Worm (Caenorhabditis elegans): Measurements from ENCODE around the gene ttr-59.

The ttr-59 gene

ce11 chrX:7369770-7370169 lies 40.2 kb downstream of the ttr-59 start (continued):
- TF ChIP-seq bed-2 (GFP tag; IDR thresholded peaks at IDR 0.05), result no peak
- TF ChIP-seq athp-1 (tag; optimal IDR thresholded peaks at IDR 0.05), result no peak
- TF ChIP-seq ztf-6 (GFP tag; IDR thresholded peaks at IDR 0.05), result no peak
- no peak for TF ChIP-seq ZK185.1 (tag; optimal IDR thresholded peaks at IDR 0.05; ENCODE audit: poor library complexity, severe bottlenecking)
- TF ChIP-seq lin-40 (tag; optimal IDR thresholded peaks at IDR 0.05), result no peak

ce11 chrX:7371945-7372344 lies 42.3 kb downstream of the ttr-59 start:
- TF ChIP-seq B0019.2 (GFP tag; conservative IDR thresholded peaks at IDR 0.05) (no peak), him-1 (tag; optimal IDR thresholded peaks at IDR 0.05) (no peak), K12H6.12 (tag; optimal IDR thresholded peaks at IDR 0.05) (no peak), Y53G8AR.9 (GFP tag; conservative IDR thresholded peaks at IDR 0.05) (no peak), ztf-26 (tag; optimal IDR thresholded peaks at IDR 0.05) (no peak)

- TF ChIP-seq sea-2 (GFP tag; IDR thresholded peaks at IDR 0.05) (no peak), mel-28 (tag; optimal IDR thresholded peaks at IDR 0.05; ENCODE audit: borderline replicate concordance) (no peak), lin-26 (GFP tag; IDR thresholded peaks at IDR 0.05) (no peak), attf-3 (GFP tag; conservative IDR thresholded peaks at IDR 0.05) (no peak)
Observed at ce11 chrX:7376941-7377340, 47.3 kb downstream of the ttr-59 start, which contains the start of gene npr-8. Gene npr-8, plus strand, starts transcription at chrX:7377302.

- no peak for TF ChIP-seq madf-8 (GFP tag; conservative IDR thresholded peaks at IDR 0.05)
- no peak for TF ChIP-seq efl-1 (GFP tag; optimal IDR thresholded peaks at IDR 0.05)
- no peak for TF ChIP-seq ceh-40 (GFP tag; IDR thresholded peaks at IDR 0.05)
- TF ChIP-seq egrh-3 (GFP tag; IDR thresholded peaks at IDR 0.05), result no peak
- TF ChIP-seq madf-3 (GFP tag; IDR thresholded peaks at IDR 0.05), result 0 out of 2 replicates have a peak, but pooled peaks have one; percentile 44
- no peak for TF ChIP-seq xnd-1 (tag; optimal IDR thresholded peaks at IDR 0.05)
- no peak for TF ChIP-seq bed-2 (GFP tag; IDR thresholded peaks at IDR 0.05)
- TF ChIP-seq F39B2.1 (GFP tag; IDR thresholded peaks at IDR 0.05), result no peak
- no peak for TF ChIP-seq ccch-3 (GFP tag; optimal IDR thresholded peaks at IDR 0.05)
- no peak for TF ChIP-seq ztf-25 (GFP tag; IDR thresholded peaks at IDR 0.05)
- no peak for TF ChIP-seq cebp-2 (GFP tag; IDR thresholded peaks at IDR 0.05)
- TF ChIP-seq snpc-3.4 (tag; optimal IDR thresholded peaks at IDR 0.05), result peak; percentile 31
- no peak for TF ChIP-seq T07F8.4 (tag; optimal IDR thresholded peaks at IDR 0.05)
- no peak for TF ChIP-seq let-526 (GFP tag; IDR thresholded peaks at IDR 0.05)
- TF ChIP-seq ztf-18 (tag; optimal IDR thresholded peaks at IDR 0.05), result no peak
- peak; percentile 70 for TF ChIP-seq snpc-1.3 (tag; optimal IDR thresholded peaks at IDR 0.05; ENCODE audit: insufficient read depth)
- TF ChIP-seq ceh-58 (GFP tag; IDR thresholded peaks at IDR 0.05), result no peak
- peak; percentile 48 for TF ChIP-seq snpc-4 (GFP tag; optimal IDR thresholded peaks at IDR 0.05)
- TF ChIP-seq snpc-4 (tag; optimal IDR thresholded peaks at IDR 0.05), result no peak
- no peak for TF ChIP-seq nfya-1 (tag; optimal IDR thresholded peaks at IDR 0.05; ENCODE audit: borderline replicate concordance, insufficient read depth)
- no peak for TF ChIP-seq tbx-9 (tag; optimal IDR thresholded peaks at IDR 0.05; ENCODE audit: borderline replicate concordance)
- TF ChIP-seq aptf-3 (GFP tag; IDR thresholded peaks at IDR 0.05), result no peak
- no peak for TF ChIP-seq snpc-1.1 (tag; optimal IDR thresholded peaks at IDR 0.05; ENCODE audit: insufficient read depth)
- no peak for TF ChIP-seq ceh-100 (GFP tag; IDR thresholded peaks at IDR 0.05)
- TF ChIP-seq attf-5 (GFP tag; optimal IDR thresholded peaks at IDR 0.05), result no peak
- TF ChIP-seq let-607 (tag; optimal IDR thresholded peaks at IDR 0.05), result no peak
- TF ChIP-seq nhr-179 (tag; optimal IDR thresholded peaks at IDR 0.05), result no peak
- no peak for TF ChIP-seq F22D6.2 (tag; optimal IDR thresholded peaks at IDR 0.05)
- no peak for TF ChIP-seq zim-3 (tag; optimal IDR thresholded peaks at IDR 0.05)
- TF ChIP-seq Y67H2A.10 (GFP tag; conservative IDR thresholded peaks at IDR 0.05), result no peak
- TF ChIP-seq C17E4.6 (GFP tag; IDR thresholded peaks at IDR 0.05), result no peak
Observed at ce11 chrX:7378608-7379007, 49.0 kb downstream of the ttr-59 start.

Data from whole organism, young adult.